Worm (Caenorhabditis elegans): ENCODE measurements around the gene oac-40.

- TF ChIP-seq skn-1 (tag; optimal IDR thresholded peaks at IDR 0.05) (no peak), ama-1 (optimal IDR thresholded peaks at IDR 0.05) (no peak), nhr-6 (tag; optimal IDR thresholded peaks at IDR 0.05) (no peak)
Measured at ce11 chrV:9005243-9005642, 11.3 kb upstream of the oac-40 start, which contains the start of gene srx-3.
